Fruit fly (Drosophila melanogaster) whole organism, embryonic: ENCODE data around the gene CG42828.

Experiments used
- CG10959 ChIP-seq: fragments of 200-800 bp; sonication (Bioruptor generic); IDR thresholded peaks from 2 replicates; pipeline ENCODE4 v1.3.6; 2022; ENCODE audit warnings: missing biosample characterization, missing genetic modification characterization
- CG12071 ChIP-seq: fragments of 200-800 bp; sonication (Bioruptor generic); optimal IDR thresholded peaks from 3 replicates; lab custom pipeline; 2018; ENCODE audit warnings: missing biosample characterization, mild to moderate bottlenecking, missing genetic modification characterization
- CG12299 ChIP-seq: fragments of 200-800 bp; sonication (Bioruptor generic); optimal IDR thresholded peaks from 2 replicates; lab custom pipeline; 2018; ENCODE audit warnings: missing biosample characterization, mild to moderate bottlenecking, missing genetic modification characterization
- CG12391 ChIP-seq: fragments of 200-800 bp; sonication (Bioruptor generic); optimal IDR thresholded peaks from 3 replicates; lab custom pipeline; 2018; ENCODE audit warnings: missing biosample characterization, mild to moderate bottlenecking, missing genetic modification characterization, moderate library complexity
- CG12659 ChIP-seq: fragments of 200-800 bp; sonication (Bioruptor generic); optimal IDR thresholded peaks from 3 replicates; lab custom pipeline; 2017; ENCODE audit warnings: mild to moderate bottlenecking, missing biosample characterization, missing genetic modification reagents, missing genetic modification characterization
- CG13123 ChIP-seq: fragments of 200-800 bp; sonication (Bioruptor generic); optimal IDR thresholded peaks from 2 replicates; lab custom pipeline; 2016; ENCODE audit warnings: missing biosample characterization, missing genetic modification characterization
- CG15073 ChIP-seq: fragments of 200-800 bp; sonication (Bioruptor generic); optimal IDR thresholded peaks from 2 replicates; lab custom pipeline; 2016; ENCODE audit warnings: missing biosample characterization, missing genetic modification characterization
- CG1602 ChIP-seq: fragments of 200-800 bp; sonication (Bioruptor generic); optimal IDR thresholded peaks from 3 replicates; lab custom pipeline; 2016; ENCODE audit warnings: missing biosample characterization, missing genetic modification characterization
- CG17568 ChIP-seq: fragments of 200-800 bp; sonication (Bioruptor generic); optimal IDR thresholded peaks from 2 replicates; lab custom pipeline; 2018; ENCODE audit warnings: missing biosample characterization, mild to moderate bottlenecking, missing genetic modification characterization, moderate library complexity
- CG18262 ChIP-seq: fragments of 200-800 bp; optimal IDR thresholded peaks from 3 replicates; lab custom pipeline; 2019; ENCODE audit warnings: missing biosample characterization, mild to moderate bottlenecking, missing genetic modification characterization, moderate library complexity
- CG2889 ChIP-seq: fragments of 200-800 bp; sonication (Bioruptor generic); IDR thresholded peaks from 3 replicates; pipeline ENCODE4 v1.3.6; 2022; ENCODE audit warnings: missing biosample characterization, missing genetic modification characterization
- CG30403 ChIP-seq: fragments of 200-800 bp; sonication (Bioruptor generic); optimal IDR thresholded peaks from 3 replicates; lab custom pipeline; 2016; ENCODE audit warnings: missing biosample characterization, missing genetic modification characterization
- CG43689 ChIP-seq: fragments of 200-800 bp; sonication (Bioruptor generic); IDR thresholded peaks from 2 replicates; pipeline ENCODE4 v1.3.6; 2022; ENCODE audit warnings: missing biosample characterization, missing genetic modification characterization
- CG4404 ChIP-seq: fragments of 200-800 bp; sonication (Bioruptor generic); IDR thresholded peaks from 2 replicates; pipeline ENCODE4 v1.3.6; 2022; ENCODE audit warnings: missing biosample characterization, missing genetic modification characterization
- CG4424 ChIP-seq: fragments of 200-800 bp; sonication (Bioruptor generic); optimal IDR thresholded peaks from 3 replicates; lab custom pipeline; 2016; ENCODE audit warnings: missing biosample characterization, missing genetic modification characterization
- CG6254 ChIP-seq: fragments of 200-800 bp; sonication (Bioruptor generic); optimal IDR thresholded peaks from 3 replicates; lab custom pipeline; 2017; ENCODE audit warnings: mild to moderate bottlenecking, missing biosample characterization, missing genetic modification reagents, missing genetic modification characterization
- CG6791 ChIP-seq: fragments of 200-800 bp; sonication (Bioruptor generic); IDR thresholded peaks from 3 replicates; pipeline ENCODE4 v1.3.6; 2022; ENCODE audit warnings: missing biosample characterization, missing genetic modification characterization; ENCODE audit not compliant: partially characterized antibody
- CG7357 ChIP-seq: fragments of 200-800 bp; sonication (Bioruptor generic); IDR thresholded peaks from 3 replicates; pipeline ENCODE4 v1.3.6; 2022; ENCODE audit warnings: missing biosample characterization, missing genetic modification characterization
- CG7928 ChIP-seq: fragments of 200-800 bp; sonication (Bioruptor generic); optimal IDR thresholded peaks from 2 replicates; lab custom pipeline; 2017; ENCODE audit warnings: missing biosample characterization, mild to moderate bottlenecking, missing genetic modification characterization
- CG8281 ChIP-seq: fragments of 200-800 bp; sonication (Bioruptor generic); optimal IDR thresholded peaks from 2 replicates; lab custom pipeline; 2018; ENCODE audit warnings: missing biosample characterization, mild to moderate bottlenecking, missing genetic modification characterization, moderate library complexity
- D ChIP-seq, 2 experiments: fragments of 200-800 bp in 1 of 2; fragments of >200 bp in 1 of 2; sonication (Bioruptor generic) in 1 of 2; optimal IDR thresholded peaks; 2 replicates in 1 of 2; 3 replicates in 1 of 2; lab custom pipeline; 2017; ENCODE audit warnings: mild to moderate bottlenecking in 1 of 2, missing biosample characterization in 1 of 2, missing genetic modification characterization in 1 of 2, missing genetic modification reagents in 1 of 2
- Dll ChIP-seq: fragments of 200-800 bp; sonication (Bioruptor generic); IDR thresholded peaks from 4 replicates; pipeline ENCODE4 v1.3.6; 2022; ENCODE audit warnings: missing biosample characterization, missing genetic modification characterization; ENCODE audit not compliant: partially characterized antibody
- Dp ChIP-seq: fragments of 200-800 bp; sonication (Bioruptor generic); optimal IDR thresholded peaks from 2 replicates; lab custom pipeline; 2018; ENCODE audit warnings: missing biosample characterization, mild to moderate bottlenecking, missing genetic modification characterization, moderate library complexity
- Eip74EF ChIP-seq, 2 experiments: fragments of 200-800 bp in 1 of 2; fragments of >200 bp in 1 of 2; sonication (Bioruptor generic) in 1 of 2; optimal IDR thresholded peaks; 2 replicates each; lab custom pipeline; 2017 to 2019; ENCODE audit warnings: missing biosample characterization in 2 of 2, missing genetic modification characterization in 2 of 2, mild to moderate bottlenecking in 1 of 2, moderate library complexity in 1 of 2
- Hey ChIP-seq: fragments of 200-800 bp; sonication (Bioruptor generic); optimal IDR thresholded peaks from 3 replicates; lab custom pipeline; 2018; ENCODE audit warnings: missing biosample characterization, mild to moderate bottlenecking, missing genetic modification characterization
- Jarid2 ChIP-seq: fragments of 200-800 bp; sonication (Bioruptor generic); optimal IDR thresholded peaks from 3 replicates; lab custom pipeline; 2017; ENCODE audit warnings: mild to moderate bottlenecking, missing biosample characterization, missing genetic modification reagents, missing genetic modification characterization
- MTF-1 ChIP-seq: fragments of 200-800 bp; sonication (Bioruptor generic); optimal IDR thresholded peaks from 2 replicates; lab custom pipeline; 2018; ENCODE audit warnings: missing biosample characterization, mild to moderate bottlenecking, missing genetic modification characterization, borderline replicate concordance
- NFAT ChIP-seq: fragments of 200-800 bp; sonication (Bioruptor generic); IDR thresholded peaks from 2 replicates; pipeline ENCODE4 v1.3.6; 2022; ENCODE audit warnings: missing biosample characterization, missing genetic modification characterization
- Oli ChIP-seq: fragments of 200-800 bp; sonication (Bioruptor generic); optimal IDR thresholded peaks from 2 replicates; lab custom pipeline; 2018; ENCODE audit warnings: missing biosample characterization, mild to moderate bottlenecking, missing genetic modification characterization, moderate library complexity
- Opbp ChIP-seq: fragments of 200-800 bp; sonication (Bioruptor generic); IDR thresholded peaks from 3 replicates; pipeline ENCODE4 v1.3.6; 2022; ENCODE audit warnings: missing biosample characterization, missing genetic modification characterization; ENCODE audit not compliant: partially characterized antibody
- Xrp1 ChIP-seq: fragments of 200-800 bp; sonication (Bioruptor generic); IDR thresholded peaks from 2 replicates; pipeline ENCODE4 v1.3.6; 2022; ENCODE audit warnings: missing biosample characterization, missing genetic modification characterization
- amos ChIP-seq: fragments of 200-800 bp; sonication (Bioruptor generic); IDR thresholded peaks from 2 replicates; pipeline ENCODE4 v1.3.6; 2022; ENCODE audit warnings: missing biosample characterization, missing genetic modification characterization; ENCODE audit not compliant: partially characterized antibody
- bcd ChIP-seq: fragments of 200-800 bp; sonication (Bioruptor generic); optimal IDR thresholded peaks from 2 replicates; lab custom pipeline; 2017; ENCODE audit warnings: missing biosample characterization, mild to moderate bottlenecking, missing genetic modification characterization
- cato ChIP-seq: fragments of 200-800 bp; sonication (Bioruptor generic); optimal IDR thresholded peaks from 2 replicates; lab custom pipeline; 2016; ENCODE audit warnings: missing biosample characterization, missing genetic modification characterization, borderline replicate concordance
- dysf ChIP-seq: fragments of 200-800 bp; sonication (Bioruptor generic); IDR thresholded peaks from 3 replicates; pipeline ENCODE4 v1.3.6; 2022; ENCODE audit warnings: missing biosample characterization, missing genetic modification characterization
- gcm2 ChIP-seq: fragments of 200-800 bp; sonication (Bioruptor generic); optimal IDR thresholded peaks from 2 replicates; lab custom pipeline; 2016; ENCODE audit warnings: missing biosample characterization, missing genetic modification characterization
- grn ChIP-seq: fragments of 200-800 bp; sonication (Bioruptor generic); optimal IDR thresholded peaks from 3 replicates; lab custom pipeline; 2017; ENCODE audit warnings: missing biosample characterization, missing genetic modification characterization
- hkb ChIP-seq, 2 experiments: fragments of 200-800 bp in 1 of 2; fragments of >200 bp in 1 of 2; sonication (Bioruptor generic) in 1 of 2; IDR thresholded peaks in 1 of 2; optimal IDR thresholded peaks in 1 of 2; 2 replicates each; pipeline versions ENCODE4 v1.3.6 to Lab custom; 2017 to 2022; ENCODE audit warnings: missing biosample characterization in 1 of 2, missing genetic modification characterization in 1 of 2
- insv ChIP-seq, 2 experiments: fragments of 200-800 bp; sonication (Bioruptor generic); optimal IDR thresholded peaks; 3 replicates each; lab custom pipeline; 2016 to 2018; ENCODE audit warnings: missing biosample characterization in 2 of 2, missing genetic modification characterization in 2 of 2
- jigr1 ChIP-seq: fragments of 200-800 bp; sonication (Bioruptor generic); IDR thresholded peaks from 3 replicates; pipeline ENCODE4 v1.3.6; 2022; ENCODE audit warnings: missing biosample characterization, missing genetic modification characterization
- otp ChIP-seq: fragments of 200-800 bp; sonication (Bioruptor generic); IDR thresholded peaks from 3 replicates; pipeline ENCODE4, ENCODE4 v1.3.6; 2022; ENCODE audit warnings: missing biosample characterization, missing genetic modification characterization
- sim ChIP-seq: fragments of 200-800 bp; sonication (Bioruptor generic); IDR thresholded peaks from 2 replicates; pipeline ENCODE4 v1.3.6; 2022; ENCODE audit warnings: missing biosample characterization, missing genetic modification characterization
- sob ChIP-seq: fragments of 200-800 bp; sonication (Bioruptor generic); IDR thresholded peaks from 2 replicates; pipeline ENCODE4 v1.3.6; 2022; ENCODE audit warnings: missing biosample characterization, missing genetic modification characterization
- sqz ChIP-seq: fragments of 200-800 bp; sonication (Bioruptor generic); optimal IDR thresholded peaks from 3 replicates; lab custom pipeline; 2018; ENCODE audit warnings: missing biosample characterization, mild to moderate bottlenecking, missing genetic modification characterization
- stwl ChIP-seq: fragments of 200-800 bp; sonication (Bioruptor generic); optimal IDR thresholded peaks from 3 replicates; lab custom pipeline; 2018; ENCODE audit warnings: missing biosample characterization, mild to moderate bottlenecking, missing genetic modification characterization, moderate library complexity
- tin ChIP-seq: fragments of 200-800 bp; sonication (Bioruptor generic); optimal IDR thresholded peaks from 3 replicates; lab custom pipeline; 2016; ENCODE audit warnings: missing biosample characterization, missing genetic modification characterization
- twi ChIP-seq: fragments of 200-800 bp; optimal IDR thresholded peaks from 2 replicates; lab custom pipeline; 2019; ENCODE audit warnings: missing biosample characterization, mild to moderate bottlenecking, missing genetic modification characterization, moderate library complexity
- z ChIP-seq: fragments of 200-800 bp; sonication (Bioruptor generic); IDR thresholded peaks from 3 replicates; pipeline ENCODE4 v1.3.6; 2022; ENCODE audit warnings: missing biosample characterization, missing genetic modification characterization

Gene CG42828

dm6 chr3R:23331280-23331679, 42.2 kb upstream of the CG42828 start (continued):
- TF ChIP-seq CG4404 (GFP tag; lab: Robert Waterston, UW) (no peak), CG12299 (tag; lab: Kevin White, UChicago) (no peak), jigr1 (GFP tag; lab: Robert Waterston, UW) (no peak), sqz (GFP tag; lab: Kevin White, UChicago) (peak; percentile 52), Dll (GFP tag; lab: Robert Waterston, UW) (no peak), CG12659 (GFP tag; lab: Kevin White, UChicago) (peak; percentile 38), MTF-1 (peak; percentile 84), CG15073 (GFP tag; lab: Kevin White, UChicago) (no peak), CG7357 (GFP tag; lab: Robert Waterston, UW) (no peak), insv (GFP tag; optimal IDR thresholded peaks at IDR 0.05; lab: Kevin White, UChicago) (peak in 1 of 2 experiments; percentile 62), stwl (tag; lab: Kevin White, UChicago) (peak; percentile 73), CG13123 (GFP tag; lab: Kevin White, UChicago) (peak; percentile 17), CG30403 (GFP tag; lab: Kevin White, UChicago) (peak; percentile 1), tin (GFP tag; lab: Kevin White, UChicago) (peak; percentile 60), twi (peak; percentile 20), gcm2 (GFP tag; lab: Kevin White, UChicago) (no peak), Hey (no peak), otp (GFP tag; lab: Robert Waterston, UW) (peak; percentile 47; the same call in 1 of the 3 replicates), NFAT (GFP tag; lab: Robert Waterston, UW) (peak; percentile 17; the same call in 1 of the 2 replicates), Dp (GFP tag; lab: Kevin White, UChicago) (no peak), Jarid2 (GFP tag; lab: Kevin White, UChicago) (peak; percentile 74), bcd (GFP tag; lab: Kevin White, UChicago) (peak; percentile 23), hkb (optimal IDR thresholded peaks at IDR 0.05; lab: Kevin White, UChicago) (no peak), hkb (GFP tag; IDR thresholded peaks at IDR 0.05; lab: Robert Waterston, UW) (peak; percentile 31; the same call in 1 of the 2 replicates), CG12071 (GFP tag; lab: Kevin White, UChicago) (peak; percentile 54), CG43689 (GFP tag; lab: Robert Waterston, UW) (0 out of 2 replicates have a peak, but pooled peaks have one; percentile 7), CG10959 (GFP tag; lab: Robert Waterston, UW) (peak; percentile 21; the same call in 1 of the 2 replicates), z (no peak), CG17568 (GFP tag; lab: Kevin White, UChicago) (peak; percentile 69), Xrp1 (peak; percentile 75), CG12391 (peak; percentile 43), CG8281 (peak; percentile 21), CG7928 (GFP tag; lab: Kevin White, UChicago) (no peak), CG6791 (GFP tag; lab: Robert Waterston, UW) (no peak), sob (GFP tag; lab: Robert Waterston, UW) (no peak), sim (no peak), D (optimal IDR thresholded peaks at IDR 0.05; lab: Kevin White, UChicago) (no peak), D (GFP tag; optimal IDR thresholded peaks at IDR 0.05; lab: Kevin White, UChicago) (peak; percentile 51), CG1602 (GFP tag; lab: Kevin White, UChicago) (peak; percentile 38), Opbp (GFP tag; lab: Robert Waterston, UW) (peak; percentile 42; the same call in 1 of the 3 replicates), Eip74EF (GFP tag; optimal IDR thresholded peaks at IDR 0.05; lab: Kevin White, UChicago) (no peak), amos (GFP tag; lab: Robert Waterston, UW) (peak; percentile 52; the same call in 1 of the 2 replicates), CG2889 (GFP tag; lab: Robert Waterston, UW) (no peak), cato (GFP tag; lab: Kevin White, UChicago) (peak; percentile 20), grn (GFP tag; lab: Kevin White, UChicago) (no peak), Oli (tag; lab: Kevin White, UChicago) (peak; percentile 7), CG4424 (GFP tag; lab: Kevin White, UChicago) (peak; percentile 75), CG18262 (tag; lab: Kevin White, UChicago) (peak; percentile 57), CG6254 (GFP tag; lab: Kevin White, UChicago) (peak; percentile 68), dysf (GFP tag; lab: Robert Waterston, UW) (peak; percentile 34; the same call in 1 of the 3 replicates)
